Fruit fly (Drosophila melanogaster) whole organism, embryonic: Measurements from ENCODE around the gene ND-SGDH.

ENCODE experiments used
- Adf1 ChIP-seq: fragments of 200-800 bp; sonication (Bioruptor generic); IDR thresholded peaks from 2 replicates; pipeline ENCODE4 v1.3.6; 2022; ENCODE audit warnings: missing biosample characterization, missing genetic modification characterization
- B-H2 ChIP-seq: fragments of 200-800 bp; sonication (Bioruptor generic); optimal IDR thresholded peaks from 2 replicates; lab custom pipeline; 2018; ENCODE audit warnings: missing biosample characterization, mild to moderate bottlenecking, missing genetic modification characterization
- CG10543 ChIP-seq: fragments of 200-800 bp; sonication (Bioruptor generic); optimal IDR thresholded peaks from 3 replicates; lab custom pipeline; 2017; ENCODE audit warnings: missing biosample characterization, mild to moderate bottlenecking, missing genetic modification characterization, moderate library complexity
- CG11696 ChIP-seq: fragments of 200-800 bp; sonication (Bioruptor generic); IDR thresholded peaks from 2 replicates; pipeline ENCODE4 v1.3.6; 2022; ENCODE audit warnings: missing biosample characterization, missing genetic modification characterization
- CG12104 ChIP-seq: fragments of 200-800 bp; sonication (Bioruptor generic); optimal IDR thresholded peaks from 3 replicates; lab custom pipeline; 2016; ENCODE audit warnings: missing biosample characterization, missing genetic modification characterization
- CG12155 ChIP-seq: fragments of 200-800 bp; sonication (Bioruptor generic); optimal IDR thresholded peaks from 3 replicates; lab custom pipeline; 2016; ENCODE audit warnings: missing biosample characterization, missing genetic modification characterization
- CG12659 ChIP-seq: fragments of 200-800 bp; sonication (Bioruptor generic); optimal IDR thresholded peaks from 3 replicates; lab custom pipeline; 2017; ENCODE audit warnings: mild to moderate bottlenecking, missing biosample characterization, missing genetic modification reagents, missing genetic modification characterization
- CG13287 ChIP-seq: fragments of 200-800 bp; sonication (Bioruptor generic); IDR thresholded peaks from 2 replicates; pipeline ENCODE4 v1.3.6; 2022; ENCODE audit warnings: missing biosample characterization, missing genetic modification characterization; ENCODE audit not compliant: partially characterized antibody
- CG14667 ChIP-seq: fragments of 200-800 bp; sonication (Bioruptor generic); IDR thresholded peaks from 2 replicates; pipeline ENCODE4 v1.3.6; 2022; ENCODE audit warnings: missing biosample characterization, missing genetic modification characterization
- CG17359 ChIP-seq: fragments of 200-800 bp; sonication (Bioruptor generic); optimal IDR thresholded peaks from 3 replicates; lab custom pipeline; 2018; ENCODE audit warnings: missing biosample characterization, mild to moderate bottlenecking, missing genetic modification characterization, moderate library complexity
- CG17802 ChIP-seq: fragments of 200-800 bp; sonication (Bioruptor generic); optimal IDR thresholded peaks from 2 replicates; lab custom pipeline; 2018; ENCODE audit warnings: missing biosample characterization, mild to moderate bottlenecking, missing genetic modification characterization, moderate library complexity
- CG18619 ChIP-seq: fragments of 200-800 bp; sonication (Bioruptor generic); optimal IDR thresholded peaks from 3 replicates; lab custom pipeline; 2017; ENCODE audit warnings: missing biosample characterization, mild to moderate bottlenecking, missing genetic modification characterization
- CG3163 ChIP-seq: fragments of 200-800 bp; sonication (Bioruptor generic); optimal IDR thresholded peaks from 3 replicates; lab custom pipeline; 2016; ENCODE audit warnings: missing biosample characterization, missing genetic modification characterization
- CG4854 ChIP-seq: fragments of 200-800 bp; sonication (Bioruptor generic); optimal IDR thresholded peaks from 2 replicates; lab custom pipeline; 2016; ENCODE audit warnings: missing biosample characterization, missing genetic modification characterization, inconsistent platforms
- CG7786 ChIP-seq: fragments of 200-800 bp; sonication (Bioruptor generic); optimal IDR thresholded peaks from 2 replicates; lab custom pipeline; 2016; ENCODE audit warnings: missing biosample characterization, missing genetic modification characterization
- CG8388 ChIP-seq: fragments of 200-800 bp; sonication (Bioruptor generic); optimal IDR thresholded peaks from 2 replicates; lab custom pipeline; 2019; ENCODE audit warnings: missing biosample characterization, mild to moderate bottlenecking, missing genetic modification characterization, moderate library complexity
- CG8478 ChIP-seq: fragments of >200 bp; optimal IDR thresholded peaks from 2 replicates; lab custom pipeline; 2018
- CG8924 ChIP-seq: fragments of 200-800 bp; optimal IDR thresholded peaks from 3 replicates; lab custom pipeline; 2019; ENCODE audit warnings: missing biosample characterization, mild to moderate bottlenecking, missing genetic modification characterization, moderate library complexity
- CG9797 ChIP-seq: fragments of 200-800 bp; sonication (Bioruptor generic); optimal IDR thresholded peaks from 3 replicates; lab custom pipeline; 2018; ENCODE audit warnings: missing biosample characterization, mild to moderate bottlenecking, missing genetic modification characterization
- Dbx ChIP-seq: fragments of 200-800 bp; sonication (Bioruptor generic); IDR thresholded peaks from 3 replicates; pipeline ENCODE4 v1.3.6; 2022; ENCODE audit warnings: missing biosample characterization, missing genetic modification characterization
- Fer3 ChIP-seq: fragments of 200-800 bp; sonication (Bioruptor generic); optimal IDR thresholded peaks from 2 replicates; lab custom pipeline; 2018; ENCODE audit warnings: missing biosample characterization, mild to moderate bottlenecking, missing genetic modification characterization, moderate library complexity
- HLHmδ ChIP-seq: fragments of 200-800 bp; sonication (Bioruptor generic); optimal IDR thresholded peaks from 2 replicates; lab custom pipeline; 2018; ENCODE audit warnings: missing biosample characterization, mild to moderate bottlenecking, missing genetic modification characterization, moderate library complexity
- HmgZ ChIP-seq: fragments of 200-800 bp; sonication (Bioruptor generic); optimal IDR thresholded peaks from 2 replicates; lab custom pipeline; 2018; ENCODE audit warnings: missing biosample characterization, mild to moderate bottlenecking, missing genetic modification characterization
- Lhr ChIP-seq: fragments of 200-800 bp; sonication (Bioruptor generic); optimal IDR thresholded peaks from 3 replicates; lab custom pipeline; 2017; ENCODE audit warnings: mild to moderate bottlenecking, missing biosample characterization, missing genetic modification reagents, missing genetic modification characterization
- Max ChIP-seq: fragments of 200-800 bp; sonication (Bioruptor generic); optimal IDR thresholded peaks from 2 replicates; lab custom pipeline; 2016; ENCODE audit warnings: missing biosample characterization, mild to moderate bottlenecking, missing genetic modification characterization
- NC2β ChIP-seq: fragments of 200-800 bp; sonication (Bioruptor generic); optimal IDR thresholded peaks from 2 replicates; lab custom pipeline; 2016; ENCODE audit warnings: missing biosample characterization, missing genetic modification characterization
- Nf-YC ChIP-seq: fragments of 200-800 bp; optimal IDR thresholded peaks from 3 replicates; lab custom pipeline; 2019; ENCODE audit warnings: missing biosample characterization, mild to moderate bottlenecking, missing genetic modification characterization, moderate library complexity
- Ptx1 ChIP-seq: fragments of 200-800 bp; sonication (Bioruptor generic); IDR thresholded peaks from 2 replicates; pipeline ENCODE4 v1.3.6; 2022; ENCODE audit warnings: missing biosample characterization, missing genetic modification characterization
- Ravus ChIP-seq: fragments of 200-800 bp; sonication (Bioruptor generic); IDR thresholded peaks from 2 replicates; pipeline ENCODE4 v1.3.6; 2022; ENCODE audit warnings: missing biosample characterization, missing genetic modification characterization
- Six4 ChIP-seq: fragments of 200-800 bp; sonication (Bioruptor generic); optimal IDR thresholded peaks from 2 replicates; lab custom pipeline; 2016; ENCODE audit warnings: missing biosample characterization, missing genetic modification characterization
- ash1 ChIP-seq: fragments of 200-800 bp; sonication (Bioruptor generic); optimal IDR thresholded peaks from 2 replicates; lab custom pipeline; 2018; ENCODE audit warnings: missing biosample characterization, mild to moderate bottlenecking, missing genetic modification characterization
- caup ChIP-seq: fragments of 200-800 bp; sonication (Bioruptor generic); optimal IDR thresholded peaks from 3 replicates; lab custom pipeline; 2017; ENCODE audit warnings: missing biosample characterization, mild to moderate bottlenecking, missing genetic modification characterization, moderate library complexity; ENCODE audit not compliant: severe bottlenecking
- croc ChIP-seq: fragments of 200-800 bp; sonication (Bioruptor generic); conservative IDR thresholded peaks from 3 replicates; pipeline ENCODE4 v1.3.6; 2022; ENCODE audit warnings: missing biosample characterization, missing genetic modification characterization
- ems ChIP-seq: fragments of 200-800 bp; sonication (Bioruptor generic); optimal IDR thresholded peaks from 3 replicates; lab custom pipeline; 2016; ENCODE audit warnings: missing biosample characterization, missing genetic modification characterization
- exex ChIP-seq: fragments of 200-800 bp; sonication (Bioruptor generic); optimal IDR thresholded peaks from 4 replicates; lab custom pipeline; 2018; ENCODE audit warnings: missing biosample characterization, mild to moderate bottlenecking, missing genetic modification characterization, moderate library complexity
- fd3F ChIP-seq: fragments of 200-800 bp; sonication (Bioruptor generic); optimal IDR thresholded peaks from 2 replicates; lab custom pipeline; 2018; ENCODE audit warnings: missing biosample characterization, mild to moderate bottlenecking, missing genetic modification characterization, moderate library complexity
- gcm ChIP-seq: fragments of 200-800 bp; sonication (Bioruptor generic); optimal IDR thresholded peaks from 2 replicates; lab custom pipeline; 2019; ENCODE audit warnings: missing biosample characterization, mild to moderate bottlenecking, missing genetic modification characterization, moderate library complexity
- lmd ChIP-seq: fragments of 200-800 bp; sonication (Bioruptor generic); IDR thresholded peaks from 2 replicates; pipeline ENCODE4 v1.3.6; 2022; ENCODE audit warnings: missing biosample characterization, missing genetic modification characterization
- pita ChIP-seq: fragments of 200-800 bp; sonication (Bioruptor generic); optimal IDR thresholded peaks from 2 replicates; lab custom pipeline; 2017; ENCODE audit warnings: missing biosample characterization, mild to moderate bottlenecking, missing genetic modification characterization
- pnt ChIP-seq: fragments of 200-800 bp; sonication (Bioruptor generic); optimal IDR thresholded peaks from 3 replicates; lab custom pipeline; 2016; ENCODE audit warnings: missing biosample characterization, missing genetic modification characterization
- psq ChIP-seq: fragments of 200-800 bp; sonication (Bioruptor generic); optimal IDR thresholded peaks from 2 replicates; lab custom pipeline; 2017; ENCODE audit warnings: missing biosample characterization, missing genetic modification characterization
- scrt ChIP-seq: fragments of 200-800 bp; sonication (Bioruptor generic); optimal IDR thresholded peaks from 2 replicates; lab custom pipeline; 2018; ENCODE audit warnings: missing biosample characterization, mild to moderate bottlenecking, missing genetic modification characterization, moderate library complexity
- sima ChIP-seq: fragments of 200-800 bp; sonication (Bioruptor generic); optimal IDR thresholded peaks from 2 replicates; lab custom pipeline; 2016; ENCODE audit warnings: missing biosample characterization, missing genetic modification characterization
- sna ChIP-seq: fragments of 200-800 bp; sonication (Bioruptor generic); IDR thresholded peaks from 2 replicates; pipeline ENCODE4 v1.3.6; 2022; ENCODE audit warnings: missing biosample characterization, missing genetic modification characterization; ENCODE audit not compliant: partially characterized antibody
- ssp ChIP-seq: fragments of 200-800 bp; sonication (Bioruptor generic); IDR thresholded peaks from 2 replicates; pipeline ENCODE4 v1.3.6; 2022; ENCODE audit warnings: missing biosample characterization, missing genetic modification characterization
- tin ChIP-seq: fragments of 200-800 bp; sonication (Bioruptor generic); optimal IDR thresholded peaks from 3 replicates; lab custom pipeline; 2016; ENCODE audit warnings: missing biosample characterization, missing genetic modification characterization
- trh ChIP-seq: fragments of 200-800 bp; sonication (Bioruptor generic); optimal IDR thresholded peaks from 2 replicates; lab custom pipeline; 2016; ENCODE audit warnings: missing biosample characterization, missing genetic modification characterization
- ttk ChIP-seq: fragments of 200-800 bp; sonication (Bioruptor generic); IDR thresholded peaks from 2 replicates; pipeline ENCODE4 v2.1.2; 2022; ENCODE audit warnings: missing biosample characterization, missing genetic modification characterization
- yki ChIP-seq: fragments of >200 bp; optimal IDR thresholded peaks from 3 replicates; lab custom pipeline; 2018
- zen ChIP-seq: fragments of 200-800 bp; sonication (Bioruptor generic); optimal IDR thresholded peaks from 3 replicates; lab custom pipeline; 2018; ENCODE audit warnings: missing biosample characterization, mild to moderate bottlenecking, missing genetic modification characterization, moderate library complexity

ND-SGDH gene

DNA sequence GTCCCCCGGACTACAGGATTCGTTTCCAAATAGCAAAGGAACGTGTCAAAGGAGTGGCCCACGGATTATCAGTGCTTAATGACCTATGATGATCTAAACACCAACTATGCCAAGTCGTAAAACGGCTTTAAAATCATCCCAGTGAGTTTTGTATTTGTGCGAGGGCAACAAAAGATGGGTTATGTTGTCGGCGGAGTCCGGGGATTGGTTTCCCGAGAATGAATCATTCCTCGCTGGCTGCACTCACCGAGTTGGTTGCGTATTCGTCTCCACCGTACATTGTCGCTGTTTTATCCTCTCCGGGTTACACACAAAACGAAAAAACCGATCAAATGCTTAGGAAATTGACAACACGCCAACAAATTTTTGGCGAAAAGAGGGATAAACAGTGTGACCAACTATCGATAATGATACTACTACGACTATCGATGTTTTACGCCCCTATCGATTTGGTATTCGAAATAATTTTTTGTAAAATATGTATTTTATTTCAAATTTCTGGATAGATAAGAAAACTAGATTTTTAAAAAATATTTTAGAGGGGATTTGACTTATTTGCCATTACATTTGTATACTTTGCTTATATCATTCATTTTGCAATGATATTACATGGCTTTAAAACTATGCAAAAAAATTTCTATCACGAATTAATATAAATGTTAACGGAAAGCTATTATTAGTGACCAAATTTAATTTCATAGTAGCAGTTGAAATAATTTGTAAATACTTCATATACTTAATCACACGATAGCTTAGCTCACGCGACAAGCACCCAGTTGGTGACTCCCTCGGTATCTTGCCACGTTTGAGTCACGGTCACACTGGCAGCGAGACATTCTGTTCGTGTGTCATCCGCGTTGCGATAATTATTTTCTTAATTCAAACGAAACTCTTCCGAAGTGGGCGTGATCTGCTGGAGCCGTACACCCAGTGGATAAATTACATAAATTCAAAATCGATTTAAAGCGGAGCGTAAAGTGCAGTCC lies 7.6 kb upstream of the ND-SGDH start, which contains the start of the genes eIF3l and Nrx-IV (continued):
- no peak for TF ChIP-seq psq (GFP tag; lab: Kevin White, UChicago)
- peak; percentile 14 for TF ChIP-seq HmgZ
- TF ChIP-seq pita (GFP tag; lab: Kevin White, UChicago) = no peak
- TF ChIP-seq ash1 (GFP tag; lab: Kevin White, UChicago) = no peak
- TF ChIP-seq Adf1 (GFP tag; lab: Robert Waterston, UW) = no peak
- no peak for TF ChIP-seq pnt (GFP tag; lab: Kevin White, UChicago)
- TF ChIP-seq CG10543 (GFP tag; lab: Kevin White, UChicago) = no peak
- peak; percentile 39 for TF ChIP-seq HLHmδ (GFP tag; lab: Kevin White, UChicago)
- no peak for TF ChIP-seq Nf-YC (tag; lab: Kevin White, UChicago)
- TF ChIP-seq croc (GFP tag; lab: Robert Waterston, UW) = no peak
- TF ChIP-seq trh = no peak
- no peak for TF ChIP-seq ems
- no peak for TF ChIP-seq CG12104 (GFP tag; lab: Kevin White, UChicago)
- no peak for TF ChIP-seq yki (lab: Kevin White, UChicago)
- TF ChIP-seq CG7786 = no peak
- no peak for TF ChIP-seq Dbx (GFP tag; lab: Robert Waterston, UW)
- no peak for TF ChIP-seq gcm (GFP tag; lab: Kevin White, UChicago)
- TF ChIP-seq CG8924 = no peak
- no peak for TF ChIP-seq zen (tag; lab: Kevin White, UChicago)
- no peak for TF ChIP-seq Six4 (GFP tag; lab: Kevin White, UChicago)
- TF ChIP-seq CG17359 (tag; lab: Kevin White, UChicago) = no peak
- no peak for TF ChIP-seq CG18619 (GFP tag; lab: Kevin White, UChicago)
- TF ChIP-seq lmd (GFP tag; lab: Robert Waterston, UW) = no peak
- peak; percentile 35 for TF ChIP-seq CG12659
- TF ChIP-seq CG8478 = no peak
- TF ChIP-seq Fer3 = no peak
- no peak for TF ChIP-seq CG3163 (GFP tag; lab: Kevin White, UChicago)
- TF ChIP-seq CG9797 (GFP tag; lab: Kevin White, UChicago) = peak; percentile 77
- no peak for TF ChIP-seq tin (GFP tag; lab: Kevin White, UChicago)
- TF ChIP-seq scrt (GFP tag; lab: Kevin White, UChicago) = no peak
- TF ChIP-seq ttk (GFP tag; lab: Robert Waterston, UW) = no peak
- TF ChIP-seq caup (GFP tag; lab: Kevin White, UChicago) = no peak
- no peak for TF ChIP-seq Max (GFP tag; lab: Kevin White, UChicago)
- peak; percentile 41; the same call in 1 of the 2 replicates for TF ChIP-seq sna (GFP tag; lab: Robert Waterston, UW)
- TF ChIP-seq CG11696 (GFP tag; lab: Robert Waterston, UW) = no peak
- TF ChIP-seq CG17802 (tag; lab: Kevin White, UChicago) = no peak
- TF ChIP-seq CG4854 (GFP tag; lab: Kevin White, UChicago) = no peak
- TF ChIP-seq Ravus = no peak
- TF ChIP-seq sima = no peak
- TF ChIP-seq Lhr (GFP tag; lab: Kevin White, UChicago) = no peak
- no peak for TF ChIP-seq exex (tag; lab: Kevin White, UChicago)
- TF ChIP-seq fd3F (GFP tag; lab: Kevin White, UChicago) = no peak
- TF ChIP-seq CG13287 (GFP tag; lab: Robert Waterston, UW) = peak; percentile 72
- TF ChIP-seq ssp (GFP tag; lab: Robert Waterston, UW) = no peak
- TF ChIP-seq NC2β = no peak
- peak; percentile 32 for TF ChIP-seq CG12155 (GFP tag; lab: Kevin White, UChicago)
- no peak for TF ChIP-seq B-H2
- no peak for TF ChIP-seq Ptx1 (GFP tag; lab: Robert Waterston, UW)
- TF ChIP-seq CG8388 (GFP tag; lab: Kevin White, UChicago) = no peak
- TF ChIP-seq CG14667 (GFP tag; lab: Robert Waterston, UW) = no peak
